Worm (Caenorhabditis elegans) whole organism, young adult: ENCODE data around the gene tag-180.
A peak's percentile ranks its signal among the peaks of the same experiment; 100 is the strongest.

ENCODE experiments used
- B0336.3 ChIP-seq: fragments of 200-800 bp; sonication (Bioruptor generic); IDR thresholded peaks from 2 replicates; pipeline ENCODE4 v1.3.6; 2022; ENCODE audit warnings: missing genetic modification characterization, missing compliant biosample characterization
- C17E4.6 ChIP-seq: fragments of 200-800 bp; sonication (Bioruptor generic); IDR thresholded peaks from 2 replicates; pipeline ENCODE4 v1.3.6; 2022; ENCODE audit warnings: missing genetic modification reagents, missing genetic modification characterization, missing compliant biosample characterization
- F39B2.1 ChIP-seq: fragments of 200-800 bp; sonication (Bioruptor generic); IDR thresholded peaks from 2 replicates; pipeline ENCODE4 v1.3.6; 2022; ENCODE audit warnings: missing genetic modification reagents, missing genetic modification characterization, missing compliant biosample characterization
- K12H6.12 ChIP-seq: fragments of 200-800 bp; sonication (Bioruptor generic); optimal IDR thresholded peaks from 2 replicates; lab custom pipeline; 2018; ENCODE audit warnings: mild to moderate bottlenecking, missing genetic modification characterization, missing compliant biosample characterization
- Y53F4B.3 ChIP-seq: fragments of 200-800 bp; sonication (Bioruptor generic); IDR thresholded peaks from 2 replicates; pipeline ENCODE4 v1.3.6; 2022; ENCODE audit warnings: missing genetic modification reagents, missing genetic modification characterization, missing compliant biosample characterization
- Y53G8AR.9 ChIP-seq: fragments of 200-800 bp; sonication (Bioruptor generic); conservative IDR thresholded peaks from 2 replicates; pipeline ENCODE4 v1.3.6; 2022; ENCODE audit warnings: missing genetic modification reagents, missing genetic modification characterization, missing compliant biosample characterization
- Y56A3A.18 ChIP-seq: fragments of 200-800 bp; sonication (Bioruptor generic); IDR thresholded peaks from 2 replicates; pipeline ENCODE4 v1.3.6; 2022; ENCODE audit warnings: missing genetic modification reagents, missing genetic modification characterization, missing compliant biosample characterization
- Y95B8A.8 ChIP-seq: fragments of 200-800 bp; sonication (Bioruptor generic); IDR thresholded peaks from 2 replicates; pipeline ENCODE4 v1.3.6; 2022; ENCODE audit warnings: missing genetic modification reagents, missing genetic modification characterization, missing compliant biosample characterization
- akir-1 ChIP-seq: fragments of 200-800 bp; sonication (Bioruptor generic); optimal IDR thresholded peaks from 2 replicates; lab custom pipeline; 2018; ENCODE audit warnings: mild to moderate bottlenecking, missing genetic modification characterization, moderate library complexity, missing compliant biosample characterization
- attf-3 ChIP-seq: fragments of 200-800 bp; sonication (Bioruptor generic); conservative IDR thresholded peaks from 2 replicates; pipeline ENCODE4 v1.3.6; 2022; ENCODE audit warnings: missing genetic modification reagents, missing genetic modification characterization, missing compliant biosample characterization
- attf-5 ChIP-seq: fragments of 200-800 bp; sonication (Bioruptor generic); optimal IDR thresholded peaks from 2 replicates; lab custom pipeline; 2018; ENCODE audit warnings: mild to moderate bottlenecking, missing genetic modification characterization, missing compliant biosample characterization
- cebp-2 ChIP-seq: fragments of 200-800 bp; sonication (Bioruptor generic); IDR thresholded peaks from 2 replicates; pipeline ENCODE4 v1.3.6; 2022; ENCODE audit warnings: missing genetic modification characterization, missing compliant biosample characterization
- ceh-100 ChIP-seq: fragments of 200-800 bp; sonication (Bioruptor generic); IDR thresholded peaks from 2 replicates; pipeline ENCODE4 v1.3.6; 2022; ENCODE audit warnings: missing genetic modification reagents, missing genetic modification characterization, missing compliant biosample characterization
- ceh-27 ChIP-seq: fragments of 200-800 bp; sonication (Bioruptor generic); optimal IDR thresholded peaks from 2 replicates; lab custom pipeline; 2018; ENCODE audit warnings: mild to moderate bottlenecking, missing genetic modification characterization, moderate library complexity, missing compliant biosample characterization
- ceh-91 ChIP-seq: fragments of 200-800 bp; sonication (Bioruptor generic); IDR thresholded peaks from 2 replicates; pipeline ENCODE4 v1.3.6; 2022; ENCODE audit warnings: missing genetic modification reagents, missing genetic modification characterization, missing compliant biosample characterization
- die-1 ChIP-seq: sonication (generic microtip); optimal IDR thresholded peaks from 2 replicates; lab custom pipeline; 2016; ENCODE audit warnings: missing genotype, mild to moderate bottlenecking, missing genetic modification characterization, missing compliant biosample characterization
- dox-1 ChIP-seq: fragments of 200-800 bp; sonication (Bioruptor generic); IDR thresholded peaks from 2 replicates; pipeline ENCODE4 v1.3.6; 2022; ENCODE audit warnings: missing genetic modification reagents, missing genetic modification characterization, missing compliant biosample characterization
- egl-18 ChIP-seq: fragments of 200-800 bp; sonication (Bioruptor generic); IDR thresholded peaks from 2 replicates; pipeline ENCODE4 v1.3.6; 2022; ENCODE audit warnings: missing genetic modification reagents, missing genetic modification characterization, missing compliant biosample characterization
- egrh-3 ChIP-seq: fragments of 200-800 bp; sonication (Bioruptor generic); IDR thresholded peaks from 2 replicates; pipeline ENCODE4 v1.3.6; 2022; ENCODE audit warnings: missing genetic modification reagents, missing genetic modification characterization, missing compliant biosample characterization
- hlh-12 ChIP-seq: sonication (generic microtip); optimal IDR thresholded peaks from 2 replicates; lab custom pipeline; 2016; ENCODE audit warnings: missing genetic modification characterization, missing compliant biosample characterization
- hrde-1 ChIP-seq: sonication (generic microtip); optimal IDR thresholded peaks from 2 replicates; lab custom pipeline; 2016; ENCODE audit warnings: missing genetic modification characterization, mild to moderate bottlenecking, missing compliant biosample characterization, moderate library complexity, missing genotype, missing genetic modification reagents, borderline replicate concordance
- lag-1 ChIP-seq: fragments of 200-800 bp; sonication (Bioruptor generic); IDR thresholded peaks from 2 replicates; pipeline ENCODE4 v1.3.6; 2022; ENCODE audit warnings: missing genetic modification reagents, missing genetic modification characterization, missing compliant biosample characterization
- let-526 ChIP-seq: fragments of 200-800 bp; sonication (Bioruptor generic); IDR thresholded peaks from 2 replicates; pipeline ENCODE4 v1.3.6; 2022; ENCODE audit warnings: missing genetic modification reagents, missing genetic modification characterization, missing compliant biosample characterization
- let-607 ChIP-seq, 2 experiments: fragments of 200-800 bp in 1 of 2; sonication (Bioruptor generic) in 1 of 2; sonication (generic microtip) in 1 of 2; optimal IDR thresholded peaks; 2 replicates each; lab custom pipeline; 2016 to 2018; ENCODE audit warnings: mild to moderate bottlenecking in 2 of 2, missing compliant biosample characterization in 2 of 2, missing genetic modification characterization in 2 of 2, moderate library complexity in 2 of 2, missing genotype in 1 of 2
- lin-40 ChIP-seq: sonication (generic microtip); optimal IDR thresholded peaks from 2 replicates; lab custom pipeline; 2016; ENCODE audit warnings: missing genetic modification characterization, mild to moderate bottlenecking, missing compliant biosample characterization, missing genotype, missing genetic modification reagents
- lin-54 ChIP-seq: fragments of 200-800 bp; sonication (Bioruptor generic); optimal IDR thresholded peaks from 2 replicates; lab custom pipeline; 2018; ENCODE audit warnings: mild to moderate bottlenecking, missing genetic modification characterization, missing compliant biosample characterization
- madf-3 ChIP-seq: fragments of 200-800 bp; sonication (Bioruptor generic); IDR thresholded peaks from 2 replicates; pipeline ENCODE4 v1.3.6; 2022; ENCODE audit warnings: missing genetic modification reagents, missing genetic modification characterization, missing compliant biosample characterization
- madf-8 ChIP-seq: fragments of 200-800 bp; sonication (Bioruptor generic); conservative IDR thresholded peaks from 2 replicates; pipeline ENCODE4 v1.3.6; 2022; ENCODE audit warnings: missing genetic modification reagents, missing genetic modification characterization, missing compliant biosample characterization
- mxl-1 ChIP-seq: sonication (generic microtip); optimal IDR thresholded peaks from 2 replicates; lab custom pipeline; 2016; ENCODE audit warnings: missing genetic modification characterization, missing compliant biosample characterization
- nfya-1 ChIP-seq: sonication (generic microtip); optimal IDR thresholded peaks from 2 replicates; lab custom pipeline; 2017; ENCODE audit warnings: antibody characterized with exemption, missing compliant biosample characterization, missing genetic modification characterization, borderline replicate concordance; ENCODE audit not compliant: insufficient read depth
- rcor-1 ChIP-seq: fragments of 200-800 bp; sonication (Bioruptor generic); IDR thresholded peaks from 2 replicates; pipeline ENCODE4 v1.3.6; 2022; ENCODE audit warnings: missing genetic modification reagents, missing genetic modification characterization, missing compliant biosample characterization
- rpc-1 ChIP-seq, 2 experiments: fragments of 150-350 bp in 1 of 2; sonication (generic microtip) in 1 of 2; optimal IDR thresholded peaks; 2 replicates each; lab custom pipeline; 2014 to 2018; ENCODE audit warnings: missing biosample characterization in 1 of 2, missing genetic modification characterization in 1 of 2, missing genetic modification reagents in 1 of 2, missing genotype in 1 of 2
- snpc-1.1 ChIP-seq: sonication (generic microtip); optimal IDR thresholded peaks from 2 replicates; lab custom pipeline; 2017; ENCODE audit warnings: missing genetic modification characterization, mild to moderate bottlenecking, missing compliant biosample characterization, antibody characterized with exemption, moderate library complexity, missing genotype, missing genetic modification reagents; ENCODE audit not compliant: insufficient read depth
- snpc-1.3 ChIP-seq: sonication (generic microtip); optimal IDR thresholded peaks from 2 replicates; lab custom pipeline; 2017; ENCODE audit warnings: missing genetic modification characterization, mild to moderate bottlenecking, missing compliant biosample characterization, antibody characterized with exemption, moderate library complexity, missing genotype, missing genetic modification reagents; ENCODE audit not compliant: insufficient read depth
- snpc-3.4 ChIP-seq: sonication (generic microtip); optimal IDR thresholded peaks from 2 replicates; lab custom pipeline; 2017; ENCODE audit warnings: missing genetic modification characterization, mild to moderate bottlenecking, missing compliant biosample characterization, antibody characterized with exemption, moderate library complexity, missing genotype, missing genetic modification reagents
- tbp1 ChIP-seq: fragments of 200-800 bp; sonication (Bioruptor generic); optimal IDR thresholded peaks from 2 replicates; lab custom pipeline; 2018; ENCODE audit warnings: mild to moderate bottlenecking, missing genetic modification characterization, missing compliant biosample characterization
- tbx-9 ChIP-seq: sonication (generic microtip); optimal IDR thresholded peaks from 2 replicates; lab custom pipeline; 2016; ENCODE audit warnings: borderline replicate concordance, missing genetic modification characterization, inconsistent platforms, missing compliant biosample characterization
- tlf-1 ChIP-seq: fragments of 200-800 bp; sonication (Bioruptor generic); optimal IDR thresholded peaks from 2 replicates; lab custom pipeline; 2018; ENCODE audit warnings: mild to moderate bottlenecking, missing genetic modification characterization, missing compliant biosample characterization
- unc-62 ChIP-seq: fragments of 150-350 bp; optimal IDR thresholded peaks from 2 replicates; lab custom pipeline; 2014; ENCODE audit warnings: missing biosample characterization, missing genetic modification reagents, missing genetic modification characterization
- ztf-22 ChIP-seq: fragments of 200-800 bp; sonication (Bioruptor generic); optimal IDR thresholded peaks from 2 replicates; lab custom pipeline; 2018; ENCODE audit warnings: mild to moderate bottlenecking, missing genetic modification characterization, moderate library complexity, missing compliant biosample characterization

Gene tag-180

ce11 chrII:11376598-11377108 is 47.4 kb upstream of the tag-180 start (continued):
- peak; percentile 64 for TF ChIP-seq attf-3 (GFP tag; lab: Robert Waterston, UW)
- peak; percentile 78 for TF ChIP-seq tbp1 (GFP tag; lab: Kevin White, UChicago)
- peak; percentile 34 to 77 for TF ChIP-seq let-607 (tag; optimal IDR thresholded peaks at IDR 0.05; lab: Kevin White, UChicago)
- TF ChIP-seq madf-3 (GFP tag; lab: Robert Waterston, UW) = peak; percentile 76; the same call in 1 of the 2 replicates
- no peak for TF ChIP-seq ztf-22 (GFP tag; lab: Kevin White, UChicago)
- peak; percentile 83 for TF ChIP-seq ceh-100 (GFP tag; lab: Robert Waterston, UW)
- peak; percentile 85 for TF ChIP-seq rcor-1 (GFP tag; lab: Robert Waterston, UW)
- no peak for TF ChIP-seq F39B2.1 (GFP tag; lab: Robert Waterston, UW)
- TF ChIP-seq unc-62 (GFP tag; lab: Kevin White, UChicago) = no peak
- no peak for TF ChIP-seq nfya-1 (tag; lab: Kevin White, UChicago)
- TF ChIP-seq egrh-3 = peak; percentile 43; the same call in 1 of the 2 replicates
- peak; percentile 88 for TF ChIP-seq snpc-3.4 (tag; lab: Kevin White, UChicago)
- peak; percentile 87 for TF ChIP-seq tlf-1 (GFP tag; lab: Kevin White, UChicago)
- TF ChIP-seq C17E4.6 = peak; percentile 95
- peak; percentile 98 for TF ChIP-seq B0336.3 (GFP tag; lab: Robert Waterston, UW)
- peak; percentile 80 for TF ChIP-seq Y53G8AR.9
- TF ChIP-seq Y95B8A.8 (GFP tag; lab: Robert Waterston, UW) = peak; percentile 94
- peak; percentile 30 for TF ChIP-seq lin-40 (tag; lab: Kevin White, UChicago)
- peak; percentile 88 for TF ChIP-seq snpc-1.3 (tag; lab: Kevin White, UChicago)
- 0 out of 2 replicates have a peak, but pooled peaks have one; percentile 39 for TF ChIP-seq let-526 (GFP tag; lab: Robert Waterston, UW)
- peak; percentile 89 for TF ChIP-seq lin-54 (GFP tag; lab: Kevin White, UChicago)
- no peak for TF ChIP-seq K12H6.12
- TF ChIP-seq ceh-91 (GFP tag; lab: Robert Waterston, UW) = peak; percentile 86
- no peak for TF ChIP-seq hlh-12 (tag; lab: Kevin White, UChicago)
- peak; percentile 75 for TF ChIP-seq madf-8 (GFP tag; lab: Robert Waterston, UW)
- TF ChIP-seq lag-1 (GFP tag; lab: Robert Waterston, UW) = 0 out of 2 replicates have a peak, but pooled peaks have one; percentile 30
- TF ChIP-seq cebp-2 (GFP tag; lab: Robert Waterston, UW) = 0 out of 2 replicates have a peak, but pooled peaks have one; percentile 57
- TF ChIP-seq tbx-9 (tag; lab: Kevin White, UChicago) = peak; percentile 66
- TF ChIP-seq mxl-1 (tag; lab: Kevin White, UChicago) = peak; percentile 22

DNA sequence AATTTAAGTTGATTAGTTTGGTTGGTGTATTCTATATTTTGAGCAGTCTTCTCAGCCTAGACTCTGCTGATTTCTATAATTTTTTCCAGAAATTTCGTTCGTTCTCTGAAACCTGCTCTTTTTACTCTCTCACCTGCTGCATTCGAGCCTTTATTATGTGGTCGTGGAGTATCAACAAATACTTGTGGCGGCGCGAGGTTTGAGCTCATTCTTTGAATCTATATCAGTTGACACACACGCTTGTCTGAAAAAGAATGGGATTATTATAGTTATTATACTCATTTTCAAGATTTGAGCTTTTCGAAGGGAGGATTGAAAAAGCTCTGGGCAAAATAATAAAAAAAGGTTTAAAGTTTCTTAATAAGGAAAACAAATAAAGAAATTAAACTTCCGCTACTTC is 46.8 kb upstream of the tag-180 start:
- TF ChIP-seq attf-5 (GFP tag; lab: Kevin White, UChicago) = no peak
- no peak for TF ChIP-seq akir-1 (GFP tag; lab: Kevin White, UChicago)
- no peak for TF ChIP-seq snpc-3.4 (tag; lab: Kevin White, UChicago)

DNA sequence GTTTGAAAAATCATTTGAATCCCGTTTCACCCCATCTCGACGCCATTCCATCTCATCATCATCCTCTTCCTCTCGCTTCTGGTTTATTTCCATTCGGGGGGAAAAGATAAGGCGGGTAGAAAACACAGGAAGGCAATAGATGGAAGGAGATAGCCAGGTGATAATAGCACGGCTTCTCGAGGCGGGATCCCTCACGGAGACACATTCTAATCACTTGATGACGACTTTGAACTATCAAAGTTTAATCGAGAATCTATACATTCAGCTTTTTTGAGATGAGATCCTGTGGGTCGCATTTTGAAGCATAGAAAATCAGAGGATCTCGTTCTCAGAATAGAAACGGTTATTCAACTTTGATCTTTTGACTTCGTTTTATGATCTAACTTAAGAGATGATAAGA is 42.8 kb upstream of the tag-180 start, which contains the start of gene C33B4.2:
Gene C33B4.2, minus strand, starts transcription at position 165 of the 400 bp plus-strand sequence.
- TF ChIP-seq egl-18 = no peak

- no peak for TF ChIP-seq dox-1 (GFP tag; lab: Robert Waterston, UW)
- no peak for TF ChIP-seq hrde-1
- TF ChIP-seq snpc-1.1 = no peak
- no peak for TF ChIP-seq Y53F4B.3
- no peak for TF ChIP-seq snpc-1.3 (tag; lab: Kevin White, UChicago)
- TF ChIP-seq lin-40 (tag; lab: Kevin White, UChicago) = no peak
- no peak for TF ChIP-seq ceh-27 (GFP tag; lab: Kevin White, UChicago)
- no peak for TF ChIP-seq die-1 (tag; lab: Kevin White, UChicago)
- no peak for TF ChIP-seq Y56A3A.18 (GFP tag; lab: Robert Waterston, UW)
- no peak for TF ChIP-seq tlf-1 (GFP tag; lab: Kevin White, UChicago)
- TF ChIP-seq rpc-1 (optimal IDR thresholded peaks at IDR 0.05; lab: Kevin White, UChicago) = no peak
- TF ChIP-seq rpc-1 (tag; optimal IDR thresholded peaks at IDR 0.05; lab: Kevin White, UChicago) = no peak
- TF ChIP-seq, all 124 proteins: peak for 0
Measured at ce11 chrII:11361751-11362150, 32.5 kb upstream of the tag-180 start.
